Fruit fly (Drosophila melanogaster): Measurements from ENCODE around the gene CG14075.

The CG14075 gene

dm6 chr3L:19019308-19019749 lies 34.6 kb downstream of the CG14075 start (continued):
- TF ChIP-seq CG2116 (GFP tag; optimal IDR thresholded peaks at IDR 0.05) (no peak), odd (GFP tag; optimal IDR thresholded peaks at IDR 0.05) (no peak), D19A (tag; optimal IDR thresholded peaks at IDR 0.05) (peak; percentile 39), Dbx (GFP tag; IDR thresholded peaks at IDR 0.05) (0 out of 3 replicates have a peak, but pooled peaks have one; percentile 25)

- TF ChIP-seq Oaz (GFP tag; IDR thresholded peaks at IDR 0.05) (no peak), ci (GFP tag; IDR thresholded peaks at IDR 0.05) (0 out of 3 replicates have a peak, but pooled peaks have one; percentile 25), lab (GFP tag; optimal IDR thresholded peaks at IDR 0.05) (peak; percentile 14), pita (GFP tag; optimal IDR thresholded peaks at IDR 0.05) (no peak), CG12071 (GFP tag; optimal IDR thresholded peaks at IDR 0.05) (no peak), Med (GFP tag) (peak; percentile 69), sr (GFP tag; IDR thresholded peaks at IDR 0.05) (peak; percentile 64), Jarid2 (GFP tag; optimal IDR thresholded peaks at IDR 0.05) (no peak), CG8765 (GFP tag; IDR thresholded peaks at IDR 0.05) (no peak), CoRest (tag; optimal IDR thresholded peaks at IDR 0.05) (no peak), Ets65A (GFP tag) (peak; percentile 56), abd-A (tag; optimal IDR thresholded peaks at IDR 0.05) (peak; percentile 3), Sry-δ (GFP tag; optimal IDR thresholded peaks at IDR 0.05) (no peak), Rfx (GFP tag; IDR thresholded peaks at IDR 0.05) (0 out of 2 replicates have a peak, but pooled peaks have one; percentile 11), Usf (GFP tag; optimal IDR thresholded peaks at IDR 0.05) (no peak), CG2199 (GFP tag; IDR thresholded peaks at IDR 0.05) (peak; percentile 71; the same call in 1 of the 3 replicates), sd (tag; optimal IDR thresholded peaks at IDR 0.05) (peak; percentile 31), Atf3 (GFP tag; optimal IDR thresholded peaks at IDR 0.05) (no peak), crol (GFP tag; IDR thresholded peaks at IDR 0.05) (0 out of 2 replicates have a peak, but pooled peaks have one; percentile 6), luna (GFP tag; optimal IDR thresholded peaks at IDR 0.05) (no peak), Fer1 (GFP tag; optimal IDR thresholded peaks at IDR 0.05) (no peak), cad (GFP tag; optimal IDR thresholded peaks at IDR 0.05) (no peak), CG5245 (GFP tag; optimal IDR thresholded peaks at IDR 0.05) (no peak), CG8924 (tag; optimal IDR thresholded peaks at IDR 0.05) (no peak), HHEX (GFP tag; optimal IDR thresholded peaks at IDR 0.05) (peak; percentile 1), sens-2 (GFP tag; IDR thresholded peaks at IDR 0.05) (no peak), CG12104 (GFP tag; optimal IDR thresholded peaks at IDR 0.05) (no peak), Dll (GFP tag; IDR thresholded peaks at IDR 0.05; ENCODE audit: partially characterized antibody) (no peak), zfh1 (GFP tag; IDR thresholded peaks at IDR 0.05) (0 out of 3 replicates have a peak, but pooled peaks have one; percentile 26), gfzf (GFP tag; optimal IDR thresholded peaks at IDR 0.05) (no peak), danr (GFP tag; IDR thresholded peaks at IDR 0.05) (no peak), so (GFP tag; IDR thresholded peaks at IDR 0.05) (no peak), CG2875 (GFP tag; optimal IDR thresholded peaks at IDR 0.05) (no peak), Spps (tag; optimal IDR thresholded peaks at IDR 0.05) (no peak), nmo (GFP tag; optimal IDR thresholded peaks at IDR 0.05) (no peak), CG4282 (GFP tag; optimal IDR thresholded peaks at IDR 0.05) (no peak), CG7928 (GFP tag; optimal IDR thresholded peaks at IDR 0.05) (no peak), Adf1 (GFP tag; IDR thresholded peaks at IDR 0.05) (no peak), pb (GFP tag; optimal IDR thresholded peaks at IDR 0.05) (no peak)
These were observed 35.7 kb downstream of the CG14075 start for dm6 chr3L:19020467-19020866.
